Fruit fly (Drosophila melanogaster) whole organism, wandering third instar larva: ENCODE measurements around the gene Cp19.

Source experiments
- CG32264 ChIP-seq: fragments of 200-800 bp; sonication (Bioruptor generic); optimal IDR thresholded peaks from 2 replicates; lab custom pipeline; 2016; ENCODE audit warnings: missing biosample characterization, missing genetic modification characterization
- CG9705 ChIP-seq: fragments of 200-800 bp; sonication (Bioruptor generic); optimal IDR thresholded peaks from 2 replicates; lab custom pipeline; 2018; ENCODE audit warnings: missing biosample characterization, mild to moderate bottlenecking, missing genetic modification characterization
- Dif ChIP-seq: fragments of 200-275, 200-300 bp; sonication (Bioruptor generic); optimal IDR thresholded peaks from 2 replicates; lab custom pipeline; 2018; ENCODE audit warnings: missing biosample characterization, missing genetic modification characterization; ENCODE audit not compliant: partially characterized antibody
- GATAd ChIP-seq: sonication (Bioruptor generic); optimal IDR thresholded peaks from 2 replicates; lab custom pipeline; 2016; ENCODE audit warnings: missing biosample characterization, missing genetic modification characterization
- HLH106 ChIP-seq: fragments of 200-800 bp; optimal IDR thresholded peaks from 3 replicates; lab custom pipeline; 2019; ENCODE audit warnings: missing biosample characterization, mild to moderate bottlenecking, missing genetic modification characterization, moderate library complexity
- Hnf4 ChIP-seq: fragments of 200-800 bp; sonication (Bioruptor generic); optimal IDR thresholded peaks from 2 replicates; lab custom pipeline; 2016; ENCODE audit warnings: missing biosample characterization, mild to moderate bottlenecking, missing genetic modification characterization
- Hr78 ChIP-seq: fragments of >200 bp; optimal IDR thresholded peaks from 2 replicates; lab custom pipeline; 2017; ENCODE audit warnings: missing biosample characterization, missing genetic modification characterization
- Hr83 ChIP-seq: fragments of 200-300 bp; sonication (Bioruptor generic); optimal IDR thresholded peaks from 2 replicates; lab custom pipeline; 2016; ENCODE audit warnings: missing biosample characterization, mild to moderate bottlenecking, missing genetic modification characterization, moderate library complexity; ENCODE audit not compliant: poor library complexity, severe bottlenecking
- Jra ChIP-seq: sonication (Bioruptor generic); optimal IDR thresholded peaks from 2 replicates; lab custom pipeline; 2016; ENCODE audit warnings: missing biosample characterization, missing genetic modification characterization
- Mio ChIP-seq: sonication (Bioruptor generic); optimal IDR thresholded peaks from 2 replicates; lab custom pipeline; 2016; ENCODE audit warnings: missing biosample characterization, missing genetic modification characterization
- Myc ChIP-seq: fragments of >200 bp; optimal IDR thresholded peaks from 2 replicates; lab custom pipeline; 2017
- OdsH ChIP-seq: fragments of 200-800 bp; sonication (Bioruptor generic); optimal IDR thresholded peaks from 2 replicates; lab custom pipeline; 2016; ENCODE audit warnings: missing biosample characterization, mild to moderate bottlenecking, missing genetic modification characterization
- Rel ChIP-seq, 2 experiments: fragments of 200-800 bp; sonication (Bioruptor generic) in 1 of 2; optimal IDR thresholded peaks; 2 replicates in 1 of 2; 3 replicates in 1 of 2; lab custom pipeline; 2016 to 2019; ENCODE audit warnings: mild to moderate bottlenecking in 2 of 2, missing biosample characterization in 2 of 2, missing genetic modification characterization in 2 of 2, moderate library complexity in 1 of 2
- Sp1 ChIP-seq: fragments of 200-800 bp; sonication (Bioruptor generic); optimal IDR thresholded peaks from 3 replicates; lab custom pipeline; 2019; ENCODE audit warnings: missing biosample characterization, mild to moderate bottlenecking, missing genetic modification characterization, moderate library complexity
- Vsx2 ChIP-seq: fragments of 200-300, 225-300 bp; sonication (Bioruptor generic); optimal IDR thresholded peaks from 2 replicates; lab custom pipeline; 2018; ENCODE audit warnings: missing biosample characterization, missing genetic modification characterization; ENCODE audit not compliant: partially characterized antibody
- br ChIP-seq: fragments of 200-800 bp; sonication (Bioruptor generic); optimal IDR thresholded peaks from 2 replicates; lab custom pipeline; 2016; ENCODE audit warnings: missing biosample characterization, missing genetic modification characterization
- brk ChIP-seq: fragments of 200-800 bp; sonication (Bioruptor generic); optimal IDR thresholded peaks from 2 replicates; lab custom pipeline; 2016; ENCODE audit warnings: missing biosample characterization, mild to moderate bottlenecking, missing genetic modification characterization
- dl ChIP-seq, 2 experiments: fragments of 175-275, 200-275 bp in 1 of 2; fragments of 200-275 bp in 1 of 2; sonication (Bioruptor generic); optimal IDR thresholded peaks; lab custom pipeline; 2018; ENCODE audit warnings: mild to moderate bottlenecking in 2 of 2, missing biosample characterization in 2 of 2, missing genetic modification characterization in 2 of 2, moderate library complexity in 2 of 2; ENCODE audit not compliant: partially characterized antibody in 2 of 2, insufficient read depth in 1 of 2
- dmrt93B ChIP-seq: fragments of 200-800 bp; sonication (Bioruptor generic); optimal IDR thresholded peaks from 2 replicates; lab custom pipeline; 2018; ENCODE audit warnings: missing biosample characterization, mild to moderate bottlenecking, missing genetic modification characterization
- dsf ChIP-seq: sonication (Bioruptor generic); optimal IDR thresholded peaks from 2 replicates; lab custom pipeline; 2016; ENCODE audit warnings: missing biosample characterization, missing genetic modification characterization, borderline replicate concordance
- ey ChIP-seq: fragments of 200-800 bp; sonication (Bioruptor generic); optimal IDR thresholded peaks from 2 replicates; lab custom pipeline; 2016; ENCODE audit warnings: missing biosample characterization, missing genetic modification characterization
- foxo ChIP-seq, 2 experiments: fragments of 200-800 bp; sonication (Bioruptor generic); optimal IDR thresholded peaks; 2 replicates in 1 of 2; 3 replicates in 1 of 2; lab custom pipeline; 2016 to 2017; ENCODE audit warnings: missing biosample characterization in 2 of 2, missing genetic modification characterization in 2 of 2
- fru ChIP-seq: fragments of 200-800 bp; sonication (Bioruptor generic); optimal IDR thresholded peaks from 3 replicates; lab custom pipeline; 2016; ENCODE audit warnings: missing biosample characterization, mild to moderate bottlenecking, missing genetic modification characterization
- h ChIP-seq: fragments of 200-800 bp; sonication (Bioruptor generic); optimal IDR thresholded peaks from 3 replicates; lab custom pipeline; 2016; ENCODE audit warnings: missing biosample characterization, mild to moderate bottlenecking, missing genetic modification characterization
- jim ChIP-seq: fragments of 175-275, 200-325 bp; sonication (Bioruptor generic); optimal IDR thresholded peaks from 2 replicates; lab custom pipeline; 2016; ENCODE audit warnings: missing biosample characterization, mild to moderate bottlenecking, missing genetic modification characterization
- lola ChIP-seq: fragments of >200 bp; optimal IDR thresholded peaks from 2 replicates; lab custom pipeline; 2017; ENCODE audit warnings: missing biosample characterization, missing genetic modification characterization
- pan ChIP-seq: fragments of >200 bp; optimal IDR thresholded peaks from 2 replicates; lab custom pipeline; 2017
- psq ChIP-seq: fragments of 200-800 bp; sonication (Bioruptor generic); optimal IDR thresholded peaks from 3 replicates; lab custom pipeline; 2017; ENCODE audit warnings: missing biosample characterization, mild to moderate bottlenecking, missing genetic modification characterization, moderate library complexity
- rgr ChIP-seq: fragments of 200-800 bp; sonication (Bioruptor generic); optimal IDR thresholded peaks from 3 replicates; lab custom pipeline; 2016; ENCODE audit warnings: missing biosample characterization, mild to moderate bottlenecking, missing genetic modification characterization
- sage ChIP-seq: fragments of 200-800 bp; sonication (Bioruptor generic); optimal IDR thresholded peaks from 2 replicates; lab custom pipeline; 2016; ENCODE audit warnings: missing biosample characterization, mild to moderate bottlenecking, missing genetic modification characterization
- sv ChIP-seq: fragments of 200-800 bp; sonication (Bioruptor generic); optimal IDR thresholded peaks from 3 replicates; lab custom pipeline; 2016; ENCODE audit warnings: missing biosample characterization, missing genetic modification characterization
- tai ChIP-seq: sonication (Bioruptor generic); optimal IDR thresholded peaks from 2 replicates; lab custom pipeline; 2016; ENCODE audit warnings: missing biosample characterization, missing genetic modification characterization
- usp ChIP-seq: fragments of >200 bp; optimal IDR thresholded peaks from 2 replicates; lab custom pipeline; 2017; ENCODE audit warnings: missing biosample characterization, missing genetic modification characterization
- woc ChIP-seq: sonication (Bioruptor generic); optimal IDR thresholded peaks from 2 replicates; lab custom pipeline; 2016; ENCODE audit warnings: missing biosample characterization, mild to moderate bottlenecking, missing genetic modification characterization

Gene Cp19

dm6 chr3L:8707075-8707474 is 22.6 kb upstream of the Cp19 start:
- TF ChIP-seq HLH106 (no peak), dmrt93B (GFP tag; lab: Kevin White, UChicago) (no peak), Vsx2 (no peak), CG9705 (GFP tag; lab: Kevin White, UChicago) (no peak), Dif (GFP tag; lab: Kevin White, UChicago) (no peak), pan (lab: Kevin White, UChicago) (no peak), CG32264 (GFP tag; lab: Kevin White, UChicago) (no peak), Rel (GFP tag; optimal IDR thresholded peaks at IDR 0.05; lab: Kevin White, UChicago) (no peak), Rel (tag; optimal IDR thresholded peaks at IDR 0.05; lab: Kevin White, UChicago) (no peak)

DNA sequence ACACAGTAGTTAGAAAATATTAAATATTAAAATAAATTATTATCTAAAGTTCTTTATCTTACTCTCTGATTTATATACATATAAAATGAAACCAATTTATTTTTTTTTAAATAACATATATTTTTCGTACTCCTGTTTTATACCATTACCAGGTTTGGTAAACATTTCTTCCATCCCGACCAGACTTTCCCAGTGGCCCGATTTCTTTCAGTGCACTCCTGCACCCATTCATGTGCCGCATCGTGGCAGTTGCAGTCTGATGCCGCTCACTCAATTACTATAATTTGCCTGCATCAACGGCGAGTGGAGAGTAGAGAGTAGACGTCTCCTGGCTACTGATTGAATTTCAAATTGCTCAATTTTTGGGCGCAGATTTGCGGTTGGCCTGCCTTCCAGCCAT is 21.8 kb upstream of the Cp19 start:
- no peak for TF ChIP-seq GATAd
- TF ChIP-seq dl (GFP tag; optimal IDR thresholded peaks at IDR 0.05; lab: Kevin White, UChicago; ENCODE audit: insufficient read depth in 1 of 2, partially characterized antibody in 2 of 2): no peak
- no peak for TF ChIP-seq Myc (lab: Kevin White, UChicago)
- no peak for TF ChIP-seq pan (lab: Kevin White, UChicago)
- TF ChIP-seq OdsH (GFP tag; lab: Kevin White, UChicago): no peak
- no peak for TF ChIP-seq jim (GFP tag; lab: Kevin White, UChicago)
- TF ChIP-seq HLH106: peak; percentile 26
- no peak for TF ChIP-seq lola
- TF ChIP-seq Hr83 (GFP tag; lab: Kevin White, UChicago): no peak
- no peak for TF ChIP-seq Hr78 (GFP tag; lab: Kevin White, UChicago)
- TF ChIP-seq dsf (GFP tag; lab: Kevin White, UChicago): no peak
- no peak for TF ChIP-seq woc (GFP tag; lab: Kevin White, UChicago)
- TF ChIP-seq Mio (GFP tag; lab: Kevin White, UChicago): no peak
- TF ChIP-seq brk (GFP tag; lab: Kevin White, UChicago): no peak
- peak in 1 of 2 experiments; percentile 19 for TF ChIP-seq foxo (GFP tag; optimal IDR thresholded peaks at IDR 0.05; lab: Kevin White, UChicago)
- peak; percentile 11 for TF ChIP-seq rgr
- TF ChIP-seq psq: peak; percentile 15
- TF ChIP-seq br (GFP tag; lab: Kevin White, UChicago): no peak
- TF ChIP-seq fru: no peak
- TF ChIP-seq Hnf4 (GFP tag; lab: Kevin White, UChicago): no peak
- TF ChIP-seq Sp1: peak; percentile 34
- no peak for TF ChIP-seq sage (GFP tag; lab: Kevin White, UChicago)
- TF ChIP-seq Jra (GFP tag; lab: Kevin White, UChicago): no peak
- TF ChIP-seq sv (GFP tag; lab: Kevin White, UChicago): no peak
- TF ChIP-seq tai: no peak
- no peak for TF ChIP-seq CG9705 (GFP tag; lab: Kevin White, UChicago)
- TF ChIP-seq Dif (GFP tag; lab: Kevin White, UChicago): no peak

- TF ChIP-seq ey (GFP tag; lab: Kevin White, UChicago) (peak; percentile 9), usp (GFP tag; lab: Kevin White, UChicago) (no peak), h (GFP tag; lab: Kevin White, UChicago) (peak; percentile 2), rgr (peak; percentile 11), OdsH (GFP tag; lab: Kevin White, UChicago) (no peak), foxo (GFP tag; optimal IDR thresholded peaks at IDR 0.05; lab: Kevin White, UChicago) (peak in 1 of 2 experiments; percentile 11), woc (GFP tag; lab: Kevin White, UChicago) (no peak), Vsx2 (no peak)
Measured at dm6 chr3L:8708856-8709255, 20.8 kb upstream of the Cp19 start.

dm6 chr3L:8712913-8713312 is 16.8 kb upstream of the Cp19 start:
- TF ChIP-seq dl (GFP tag; optimal IDR thresholded peaks at IDR 0.05; lab: Kevin White, UChicago; ENCODE audit: insufficient read depth in 1 of 2, partially characterized antibody in 2 of 2): no peak
- TF ChIP-seq foxo (GFP tag; optimal IDR thresholded peaks at IDR 0.05; lab: Kevin White, UChicago): peak in 1 of 2 experiments; percentile 24
- TF ChIP-seq Sp1: peak; percentile 26
- TF ChIP-seq HLH106: peak; percentile 9
- peak; percentile 35 for TF ChIP-seq psq
